Worm (Caenorhabditis elegans) whole organism, L1 larva: ENCODE measurements around the gene F28F5.4.

Source experiments
- ama-1 ChIP-seq: fragments of 150-350 bp; optimal IDR thresholded peaks from 2 replicates; lab custom pipeline; 2014
- ces-1 ChIP-seq: fragments of 150-350 bp; optimal IDR thresholded peaks from 2 replicates; lab custom pipeline; 2014; ENCODE audit warnings: missing biosample characterization, missing genetic modification reagents, missing genetic modification characterization
- efl-1 ChIP-seq, 4 experiments: fragments of 150-350 bp; optimal IDR thresholded peaks in 3 of 4; peaks in 1 of 4; 1 replicate in 1 of 4; 2 replicates in 3 of 4; lab custom pipeline; 2014; ENCODE audit warnings: missing biosample characterization in 2 of 4, missing genetic modification characterization in 2 of 4, missing genetic modification reagents in 2 of 4
- lin-13 ChIP-seq: fragments of 150-350 bp; optimal IDR thresholded peaks from 2 replicates; lab custom pipeline; 2014; ENCODE audit warnings: missing biosample characterization, missing genetic modification reagents, missing genetic modification characterization
- nhr-11 ChIP-seq: fragments of 150-350 bp; optimal IDR thresholded peaks from 2 replicates; lab custom pipeline; 2014; ENCODE audit warnings: missing biosample characterization, missing genetic modification characterization
- nhr-19 ChIP-seq: fragments of 200-800 bp; sonication (Bioruptor generic); conservative IDR thresholded peaks from 2 replicates; pipeline ENCODE4 v1.3.6; 2022; ENCODE audit warnings: missing genetic modification characterization, missing compliant biosample characterization

ce11 chrIII:6798906-6799305 lies 17.9 kb downstream of the F28F5.4 start:
- TF ChIP-seq lin-13 (no peak), nhr-19 (no peak), ama-1 (no peak), nhr-11 (no peak), ces-1 (no peak), efl-1 (optimal IDR thresholded peaks at IDR 0.05; lab: Kevin White, UChicago) (no peak), efl-1 (GFP tag; optimal IDR thresholded peaks at IDR 0.05 in 1 of 2; lab: Kevin White, UChicago) (no peak)
